Worm (Caenorhabditis elegans) whole organism, young adult: ENCODE data around the gene C55C3.8.

Experiments used
- unc-62 ChIP-seq: fragments of 150-350 bp; optimal IDR thresholded peaks from 2 replicates; lab custom pipeline; 2014; ENCODE audit warnings: missing biosample characterization, missing genetic modification reagents, missing genetic modification characterization
- xnd-1 ChIP-seq: sonication (generic microtip); optimal IDR thresholded peaks from 2 replicates; lab custom pipeline; 2016; ENCODE audit warnings: missing genotype, missing genetic modification reagents, missing genetic modification characterization, missing compliant biosample characterization
- zim-3 ChIP-seq: sonication (generic microtip); optimal IDR thresholded peaks from 2 replicates; lab custom pipeline; 2017; ENCODE audit warnings: mild to moderate bottlenecking, missing genetic modification characterization, moderate library complexity, missing compliant biosample characterization

- TF ChIP-seq xnd-1: no peak
- no peak for TF ChIP-seq unc-62 (GFP tag; lab: Kevin White, UChicago)
- no peak for TF ChIP-seq zim-3 (tag; lab: Kevin White, UChicago)
Measured at ce11 chrIV:5701646-5702045, 10.8 kb downstream of the C55C3.8 start.
